Worm (Caenorhabditis elegans) whole organism, young adult: ENCODE measurements around the gene C04C3.9.

Source experiments
- B0019.2 ChIP-seq: fragments of 200-800 bp; sonication (Bioruptor generic); conservative IDR thresholded peaks from 2 replicates; pipeline ENCODE4 v1.3.6; 2022; ENCODE audit warnings: missing genetic modification reagents, missing genetic modification characterization, missing compliant biosample characterization
- B0035.1 ChIP-seq: sonication (generic microtip); optimal IDR thresholded peaks from 2 replicates; lab custom pipeline; 2016; ENCODE audit warnings: missing genetic modification characterization, mild to moderate bottlenecking, missing compliant biosample characterization, missing genotype, missing genetic modification reagents
- B0336.3 ChIP-seq: fragments of 200-800 bp; sonication (Bioruptor generic); IDR thresholded peaks from 2 replicates; pipeline ENCODE4 v1.3.6; 2022; ENCODE audit warnings: missing genetic modification characterization, missing compliant biosample characterization
- C17E4.6 ChIP-seq: fragments of 200-800 bp; sonication (Bioruptor generic); IDR thresholded peaks from 2 replicates; pipeline ENCODE4 v1.3.6; 2022; ENCODE audit warnings: missing genetic modification reagents, missing genetic modification characterization, missing compliant biosample characterization
- F10E7.11 ChIP-seq: sonication (generic microtip); optimal IDR thresholded peaks from 2 replicates; lab custom pipeline; 2017; ENCODE audit warnings: mild to moderate bottlenecking, missing genetic modification characterization, moderate library complexity, missing compliant biosample characterization
- F22D6.2 ChIP-seq: sonication (generic microtip); optimal IDR thresholded peaks from 2 replicates; lab custom pipeline; 2016; ENCODE audit warnings: mild to moderate bottlenecking, missing genetic modification characterization, missing compliant biosample characterization
- F37B4.10 ChIP-seq: fragments of 200-800 bp; sonication (Bioruptor generic); IDR thresholded peaks from 2 replicates; pipeline ENCODE4 v1.3.6; 2022; ENCODE audit warnings: missing genetic modification characterization, missing compliant biosample characterization
- F55B11.4 ChIP-seq: sonication (generic microtip); optimal IDR thresholded peaks from 2 replicates; lab custom pipeline; 2016; ENCODE audit warnings: missing compliant biosample characterization, missing genetic modification characterization, borderline replicate concordance; ENCODE audit not compliant: insufficient read depth
- K11D2.4 ChIP-seq: fragments of 200-800 bp; sonication (Bioruptor generic); IDR thresholded peaks from 2 replicates; pipeline ENCODE4 v1.3.6; 2022; ENCODE audit warnings: missing genetic modification reagents, missing genetic modification characterization, missing compliant biosample characterization
- T07F8.4 ChIP-seq: sonication (generic microtip); optimal IDR thresholded peaks from 2 replicates; lab custom pipeline; 2016; ENCODE audit warnings: mild to moderate bottlenecking, missing genetic modification characterization, moderate library complexity, missing compliant biosample characterization
- Y53F4B.3 ChIP-seq: fragments of 200-800 bp; sonication (Bioruptor generic); IDR thresholded peaks from 2 replicates; pipeline ENCODE4 v1.3.6; 2022; ENCODE audit warnings: missing genetic modification reagents, missing genetic modification characterization, missing compliant biosample characterization
- Y67H2A.10 ChIP-seq: fragments of 200-800 bp; sonication (Bioruptor generic); conservative IDR thresholded peaks from 2 replicates; pipeline ENCODE4 v1.3.6; 2022; ENCODE audit warnings: missing genetic modification reagents, missing genetic modification characterization, missing compliant biosample characterization
- Y95B8A.8 ChIP-seq: fragments of 200-800 bp; sonication (Bioruptor generic); IDR thresholded peaks from 2 replicates; pipeline ENCODE4 v1.3.6; 2022; ENCODE audit warnings: missing genetic modification reagents, missing genetic modification characterization, missing compliant biosample characterization
- atf-7 ChIP-seq: sonication (generic microtip); optimal IDR thresholded peaks from 2 replicates; lab custom pipeline; 2017; ENCODE audit warnings: mild to moderate bottlenecking, missing genetic modification characterization, missing compliant biosample characterization
- athp-1 ChIP-seq: sonication (generic microtip); optimal IDR thresholded peaks from 2 replicates; lab custom pipeline; 2017; ENCODE audit warnings: mild to moderate bottlenecking, missing genetic modification characterization, missing compliant biosample characterization
- attf-3 ChIP-seq: fragments of 200-800 bp; sonication (Bioruptor generic); conservative IDR thresholded peaks from 2 replicates; pipeline ENCODE4 v1.3.6; 2022; ENCODE audit warnings: missing genetic modification reagents, missing genetic modification characterization, missing compliant biosample characterization
- bed-2 ChIP-seq: fragments of 200-800 bp; sonication (Bioruptor generic); IDR thresholded peaks from 2 replicates; pipeline ENCODE4 v1.3.6; 2022; ENCODE audit warnings: missing genetic modification reagents, missing genetic modification characterization, missing compliant biosample characterization
- cebp-2 ChIP-seq: fragments of 200-800 bp; sonication (Bioruptor generic); IDR thresholded peaks from 2 replicates; pipeline ENCODE4 v1.3.6; 2022; ENCODE audit warnings: missing genetic modification characterization, missing compliant biosample characterization
- ceh-100 ChIP-seq: fragments of 200-800 bp; sonication (Bioruptor generic); IDR thresholded peaks from 2 replicates; pipeline ENCODE4 v1.3.6; 2022; ENCODE audit warnings: missing genetic modification reagents, missing genetic modification characterization, missing compliant biosample characterization
- ceh-27 ChIP-seq: fragments of 200-800 bp; sonication (Bioruptor generic); optimal IDR thresholded peaks from 2 replicates; lab custom pipeline; 2018; ENCODE audit warnings: mild to moderate bottlenecking, missing genetic modification characterization, moderate library complexity, missing compliant biosample characterization
- dpff-1 ChIP-seq: sonication (generic microtip); optimal IDR thresholded peaks from 2 replicates; lab custom pipeline; 2017; ENCODE audit warnings: mild to moderate bottlenecking, missing genetic modification characterization, missing compliant biosample characterization
- him-1 ChIP-seq: sonication (generic microtip); optimal IDR thresholded peaks from 2 replicates; lab custom pipeline; 2016; ENCODE audit warnings: missing genotype, missing genetic modification reagents, missing genetic modification characterization, missing compliant biosample characterization
- hmg-20 ChIP-seq: fragments of 200-800 bp; sonication (Bioruptor generic); IDR thresholded peaks from 2 replicates; pipeline ENCODE4 v1.3.6; 2022; ENCODE audit warnings: missing genetic modification reagents, missing genetic modification characterization, missing compliant biosample characterization
- hrde-1 ChIP-seq: sonication (generic microtip); optimal IDR thresholded peaks from 2 replicates; lab custom pipeline; 2016; ENCODE audit warnings: missing genetic modification characterization, mild to moderate bottlenecking, missing compliant biosample characterization, moderate library complexity, missing genotype, missing genetic modification reagents, borderline replicate concordance
- let-526 ChIP-seq: fragments of 200-800 bp; sonication (Bioruptor generic); IDR thresholded peaks from 2 replicates; pipeline ENCODE4 v1.3.6; 2022; ENCODE audit warnings: missing genetic modification reagents, missing genetic modification characterization, missing compliant biosample characterization
- lin-54 ChIP-seq: fragments of 200-800 bp; sonication (Bioruptor generic); optimal IDR thresholded peaks from 2 replicates; lab custom pipeline; 2018; ENCODE audit warnings: mild to moderate bottlenecking, missing genetic modification characterization, missing compliant biosample characterization
- lsl-1 ChIP-seq: fragments of 200-800 bp; sonication (Bioruptor generic); optimal IDR thresholded peaks from 2 replicates; lab custom pipeline; 2018; ENCODE audit warnings: mild to moderate bottlenecking, missing genetic modification characterization, moderate library complexity, missing compliant biosample characterization
- mel-28 ChIP-seq: sonication (generic microtip); optimal IDR thresholded peaks from 2 replicates; lab custom pipeline; 2016; ENCODE audit warnings: borderline replicate concordance, mild to moderate bottlenecking, missing genetic modification characterization, missing compliant biosample characterization
- mes-4 ChIP-seq: sonication (generic microtip); optimal IDR thresholded peaks from 2 replicates; lab custom pipeline; 2016; ENCODE audit warnings: missing genotype, missing genetic modification characterization, missing compliant biosample characterization
- nfyb-1 ChIP-seq: fragments of 200-800 bp; sonication (Bioruptor generic); IDR thresholded peaks from 2 replicates; pipeline ENCODE4 v1.3.6; 2022; ENCODE audit warnings: missing genetic modification reagents, missing genetic modification characterization, missing compliant biosample characterization
- nhr-179 ChIP-seq: sonication (generic microtip); optimal IDR thresholded peaks from 2 replicates; lab custom pipeline; 2016; ENCODE audit warnings: mild to moderate bottlenecking, missing genetic modification characterization, missing compliant biosample characterization
- nhr-80 ChIP-seq: sonication (generic microtip); optimal IDR thresholded peaks from 2 replicates; lab custom pipeline; 2016; ENCODE audit warnings: missing genetic modification characterization, missing compliant biosample characterization
- pbrm-1 ChIP-seq: fragments of 200-800 bp; sonication (Bioruptor generic); IDR thresholded peaks from 2 replicates; pipeline ENCODE4 v1.3.6; 2022; ENCODE audit warnings: missing genetic modification reagents, missing genetic modification characterization, missing compliant biosample characterization
- rec-8 ChIP-seq, 2 experiments: sonication (generic microtip); optimal IDR thresholded peaks; 2 replicates each; lab custom pipeline; 2016; ENCODE audit warnings: mild to moderate bottlenecking in 2 of 2, missing genetic modification characterization in 2 of 2, missing genetic modification reagents in 2 of 2, missing genotype in 2 of 2, missing biosample characterization in 1 of 2, missing compliant biosample characterization in 1 of 2, moderate library complexity in 1 of 2
- sdz-38 ChIP-seq: sonication (generic microtip); optimal IDR thresholded peaks from 2 replicates; lab custom pipeline; 2016; ENCODE audit warnings: missing genotype, missing genetic modification characterization, missing compliant biosample characterization
- snpc-1.3 ChIP-seq: sonication (generic microtip); optimal IDR thresholded peaks from 2 replicates; lab custom pipeline; 2017; ENCODE audit warnings: missing genetic modification characterization, mild to moderate bottlenecking, missing compliant biosample characterization, antibody characterized with exemption, moderate library complexity, missing genotype, missing genetic modification reagents; ENCODE audit not compliant: insufficient read depth
- snpc-4 ChIP-seq, 5 experiments: fragments of 150-350 bp in 1 of 5; sonication (generic microtip) in 4 of 5; optimal IDR thresholded peaks; 2 replicates each; lab custom pipeline; 2014 to 2018; ENCODE audit warnings: missing genetic modification characterization in 5 of 5, missing biosample characterization in 3 of 5, antibody characterized with exemption in 2 of 5, mild to moderate bottlenecking in 2 of 5, missing compliant biosample characterization in 2 of 5, missing genotype in 2 of 5, moderate library complexity in 2 of 5, missing genetic modification reagents in 1 of 5
- somi-1 ChIP-seq: fragments of 200-800 bp; sonication (Bioruptor generic); optimal IDR thresholded peaks from 2 replicates; lab custom pipeline; 2018; ENCODE audit warnings: mild to moderate bottlenecking, missing genetic modification characterization, missing compliant biosample characterization
- sptf-2 ChIP-seq: fragments of 200-800 bp; sonication (Bioruptor generic); optimal IDR thresholded peaks from 2 replicates; lab custom pipeline; 2018; ENCODE audit warnings: mild to moderate bottlenecking, missing genetic modification characterization, missing compliant biosample characterization
- tlf-1 ChIP-seq: fragments of 200-800 bp; sonication (Bioruptor generic); optimal IDR thresholded peaks from 2 replicates; lab custom pipeline; 2018; ENCODE audit warnings: mild to moderate bottlenecking, missing genetic modification characterization, missing compliant biosample characterization
- unc-62 ChIP-seq: fragments of 150-350 bp; optimal IDR thresholded peaks from 2 replicates; lab custom pipeline; 2014; ENCODE audit warnings: missing biosample characterization, missing genetic modification reagents, missing genetic modification characterization
- zim-3 ChIP-seq: sonication (generic microtip); optimal IDR thresholded peaks from 2 replicates; lab custom pipeline; 2017; ENCODE audit warnings: mild to moderate bottlenecking, missing genetic modification characterization, moderate library complexity, missing compliant biosample characterization
- ztf-25 ChIP-seq: fragments of 200-800 bp; sonication (Bioruptor generic); IDR thresholded peaks from 2 replicates; pipeline ENCODE4 v1.3.6; 2022; ENCODE audit warnings: missing genetic modification reagents, missing genetic modification characterization, missing compliant biosample characterization
- ztf-3 ChIP-seq: fragments of 200-800 bp; sonication (Bioruptor generic); optimal IDR thresholded peaks from 2 replicates; lab custom pipeline; 2018; ENCODE audit warnings: mild to moderate bottlenecking, missing genetic modification characterization, missing compliant biosample characterization

C04C3.9 gene

ce11 chrIV:3385337-3386215, 42.8 kb downstream of the C04C3.9 start, which contains the start of gene mai-2 (continued):
- TF ChIP-seq sptf-2 (GFP tag; lab: Kevin White, UChicago): no peak

- no peak for TF ChIP-seq mes-4 (tag; lab: Kevin White, UChicago)
- no peak for TF ChIP-seq him-1 (tag; lab: Kevin White, UChicago)
- TF ChIP-seq F55B11.4 (tag; lab: Kevin White, UChicago): no peak
- TF ChIP-seq ceh-100 (GFP tag; lab: Robert Waterston, UW): peak; percentile 31; the same call in 1 of the 2 replicates
- peak; percentile 83 for TF ChIP-seq let-526 (GFP tag; lab: Robert Waterston, UW)
- TF ChIP-seq mel-28 (tag; lab: Kevin White, UChicago): no peak
- TF ChIP-seq Y53F4B.3 (GFP tag; lab: Robert Waterston, UW): no peak
- TF ChIP-seq hmg-20 (GFP tag; lab: Robert Waterston, UW): no peak
- TF ChIP-seq nhr-80 (tag; lab: Kevin White, UChicago): peak; percentile 72
- peak; percentile 1 for TF ChIP-seq F10E7.11 (tag; lab: Kevin White, UChicago)
- no peak for TF ChIP-seq T07F8.4 (tag; lab: Kevin White, UChicago)
- no peak for TF ChIP-seq rec-8 (tag; optimal IDR thresholded peaks at IDR 0.05; lab: Kevin White, UChicago)
- no peak for TF ChIP-seq F37B4.10 (GFP tag; lab: Robert Waterston, UW)
- no peak for TF ChIP-seq dpff-1
- peak; percentile 80 for TF ChIP-seq lin-54
- peak; percentile 92 for TF ChIP-seq B0336.3
- TF ChIP-seq snpc-4 (GFP tag; optimal IDR thresholded peaks at IDR 0.05; lab: Kevin White, UChicago): no peak
- TF ChIP-seq snpc-4 (tag; optimal IDR thresholded peaks at IDR 0.05; lab: Kevin White, UChicago): peak in 2 of 4 experiments; percentile 64 to 65
- TF ChIP-seq sptf-2 (GFP tag; lab: Kevin White, UChicago): no peak
- no peak for TF ChIP-seq ztf-25 (GFP tag; lab: Robert Waterston, UW)
- TF ChIP-seq athp-1 (tag; lab: Kevin White, UChicago): peak; percentile 39
- no peak for TF ChIP-seq cebp-2
- peak; percentile 26 for TF ChIP-seq lsl-1
- TF ChIP-seq snpc-1.3 (tag; lab: Kevin White, UChicago): no peak
- TF ChIP-seq unc-62: no peak
- TF ChIP-seq pbrm-1 (GFP tag; lab: Robert Waterston, UW): peak; percentile 94
- TF ChIP-seq C17E4.6 (GFP tag; lab: Robert Waterston, UW): peak; percentile 59; the same call in 1 of the 2 replicates
- TF ChIP-seq Y95B8A.8 (GFP tag; lab: Robert Waterston, UW): no peak
- TF ChIP-seq attf-3 (GFP tag; lab: Robert Waterston, UW): peak; percentile 61; the same call in 1 of the 2 replicates
- peak; percentile 83 for TF ChIP-seq atf-7 (tag; lab: Kevin White, UChicago)
- TF ChIP-seq tlf-1 (GFP tag; lab: Kevin White, UChicago): peak; percentile 67
- TF ChIP-seq somi-1 (GFP tag; lab: Kevin White, UChicago): peak; percentile 61
- peak; percentile 82 for TF ChIP-seq nfyb-1 (GFP tag; lab: Robert Waterston, UW)
- TF ChIP-seq Y67H2A.10 (GFP tag; lab: Robert Waterston, UW): peak; percentile 59
- peak; percentile 48 for TF ChIP-seq F22D6.2 (tag; lab: Kevin White, UChicago)
- TF ChIP-seq sdz-38: no peak
- no peak for TF ChIP-seq B0019.2
- TF ChIP-seq hrde-1: no peak
- TF ChIP-seq K11D2.4 (GFP tag; lab: Robert Waterston, UW): peak; percentile 85
- TF ChIP-seq zim-3 (tag; lab: Kevin White, UChicago): no peak
- TF ChIP-seq nhr-179 (tag; lab: Kevin White, UChicago): no peak
- TF ChIP-seq ztf-3 (GFP tag; lab: Kevin White, UChicago): peak; percentile 78
- TF ChIP-seq bed-2: no peak
- TF ChIP-seq ceh-27 (GFP tag; lab: Kevin White, UChicago): peak; percentile 83
- TF ChIP-seq B0035.1 (tag; lab: Kevin White, UChicago): peak; percentile 37
Observed at ce11 chrIV:3384593-3384992, 43.7 kb downstream of the C04C3.9 start.
